Fruit fly (Drosophila melanogaster) whole organism, wandering third instar larva: Measurements from ENCODE around the gene CG6293.

Experiments
- HLH106 ChIP-seq: fragments of 200-800 bp; optimal IDR thresholded peaks from 3 replicates; lab custom pipeline; 2019; ENCODE audit warnings: missing biosample characterization, mild to moderate bottlenecking, missing genetic modification characterization, moderate library complexity
- Myc ChIP-seq: fragments of >200 bp; optimal IDR thresholded peaks from 2 replicates; lab custom pipeline; 2017
- psq ChIP-seq: fragments of 200-800 bp; sonication (Bioruptor generic); optimal IDR thresholded peaks from 3 replicates; lab custom pipeline; 2017; ENCODE audit warnings: missing biosample characterization, mild to moderate bottlenecking, missing genetic modification characterization, moderate library complexity
- sage ChIP-seq: fragments of 200-800 bp; sonication (Bioruptor generic); optimal IDR thresholded peaks from 2 replicates; lab custom pipeline; 2016; ENCODE audit warnings: missing biosample characterization, mild to moderate bottlenecking, missing genetic modification characterization

DNA sequence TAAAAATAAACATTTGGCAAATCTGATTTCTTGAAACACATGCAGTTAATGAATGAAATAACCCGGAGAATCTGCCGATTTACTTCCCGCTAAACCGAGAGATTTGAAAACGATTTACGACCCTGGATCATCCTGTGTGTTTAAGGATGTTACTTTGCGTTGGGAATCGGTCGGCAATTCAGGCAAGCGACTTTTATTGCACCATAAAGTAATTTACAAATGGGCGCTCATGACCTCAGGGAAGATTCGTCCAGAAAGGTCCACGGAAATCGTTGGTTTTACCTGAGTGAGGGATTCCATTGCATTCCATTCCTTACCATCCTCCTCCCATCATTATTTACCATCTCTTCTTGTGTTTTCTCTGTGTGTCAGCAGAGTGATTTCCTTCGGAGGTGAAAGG is 41.4 kb upstream of the CG6293 start:
- TF ChIP-seq sage (no peak), psq (GFP tag; lab: Kevin White, UChicago) (peak; percentile 1), HLH106 (tag; lab: Kevin White, UChicago) (no peak), Myc (no peak)
